Fruit fly (Drosophila melanogaster) whole organism, prepupa: ENCODE measurements around the gene Ir68a.

Experiments
- Blimp-1 ChIP-seq: fragments of 200-800 bp; sonication (Bioruptor generic); optimal IDR thresholded peaks from 3 replicates; lab custom pipeline; 2017; ENCODE audit warnings: missing biosample characterization, missing genetic modification characterization, mild to moderate bottlenecking, moderate library complexity, missing genetic modification reagents
- CG10631 ChIP-seq: fragments of 200-800 bp; sonication (Bioruptor generic); optimal IDR thresholded peaks from 2 replicates; lab custom pipeline; 2016; ENCODE audit warnings: missing biosample characterization, missing genetic modification characterization
- CG10669 ChIP-seq: fragments of 200-800 bp; sonication (Bioruptor generic); optimal IDR thresholded peaks from 3 replicates; lab custom pipeline; 2018; ENCODE audit warnings: missing biosample characterization, mild to moderate bottlenecking, missing genetic modification characterization, moderate library complexity
- CG11294 ChIP-seq: fragments of 200-800 bp; sonication (Bioruptor generic); IDR thresholded peaks from 2 replicates; pipeline ENCODE4 v1.3.6; 2022; ENCODE audit warnings: missing biosample characterization, missing genetic modification characterization
- CG11762 ChIP-seq: fragments of 200-800 bp; sonication (Bioruptor generic); optimal IDR thresholded peaks from 3 replicates; lab custom pipeline; 2016; ENCODE audit warnings: missing biosample characterization, missing genetic modification characterization; ENCODE audit not compliant: insufficient read depth
- CG11902 ChIP-seq: fragments of 200-800 bp; sonication (Bioruptor generic); optimal IDR thresholded peaks from 3 replicates; lab custom pipeline; 2016; ENCODE audit warnings: missing biosample characterization, missing genetic modification characterization
- CG15336 ChIP-seq: fragments of 200-800 bp; sonication (Bioruptor generic); IDR thresholded peaks from 2 replicates; pipeline ENCODE4 v1.3.6; 2022; ENCODE audit warnings: missing biosample characterization, missing genetic modification characterization
- CG1621 ChIP-seq: fragments of 200-800 bp; sonication (Bioruptor generic); optimal IDR thresholded peaks from 3 replicates; lab custom pipeline; 2018; ENCODE audit warnings: missing biosample characterization, mild to moderate bottlenecking, missing genetic modification characterization
- CG16779 ChIP-seq: fragments of 200-800 bp; sonication (Bioruptor generic); optimal IDR thresholded peaks from 3 replicates; lab custom pipeline; 2017; ENCODE audit warnings: missing biosample characterization, mild to moderate bottlenecking, missing genetic modification characterization
- CG3032 ChIP-seq: fragments of 200-800 bp; optimal IDR thresholded peaks from 2 replicates; lab custom pipeline; 2019; ENCODE audit warnings: missing biosample characterization, mild to moderate bottlenecking, missing genetic modification characterization, moderate library complexity
- CG31627 ChIP-seq: fragments of 200-800 bp; sonication (Bioruptor generic); optimal IDR thresholded peaks from 3 replicates; lab custom pipeline; 2016; ENCODE audit warnings: missing biosample characterization, missing genetic modification characterization
- CG32006 ChIP-seq: fragments of 200-800 bp; sonication (Bioruptor generic); optimal IDR thresholded peaks from 3 replicates; lab custom pipeline; 2017; ENCODE audit warnings: missing biosample characterization, mild to moderate bottlenecking, missing genetic modification characterization
- CG34406 ChIP-seq: fragments of 200-800 bp; sonication (Bioruptor generic); optimal IDR thresholded peaks from 3 replicates; lab custom pipeline; 2016; ENCODE audit warnings: missing biosample characterization, missing genetic modification characterization
- CG3919 ChIP-seq: fragments of 200-800 bp; sonication (Bioruptor generic); optimal IDR thresholded peaks from 3 replicates; lab custom pipeline; 2016; ENCODE audit warnings: missing biosample characterization, missing genetic modification characterization
- CG4318 ChIP-seq: fragments of 200-800 bp; sonication (Bioruptor generic); optimal IDR thresholded peaks from 3 replicates; lab custom pipeline; 2017; ENCODE audit warnings: missing biosample characterization, mild to moderate bottlenecking, missing genetic modification characterization
- CG6163 ChIP-seq: fragments of 200-800 bp; sonication (Bioruptor generic); IDR thresholded peaks from 3 replicates; pipeline ENCODE4 v1.3.6; 2022; ENCODE audit warnings: missing biosample characterization, missing genetic modification characterization
- CG6276 ChIP-seq: fragments of 200-800 bp; sonication (Bioruptor generic); optimal IDR thresholded peaks from 2 replicates; lab custom pipeline; 2017; ENCODE audit warnings: missing biosample characterization, mild to moderate bottlenecking, missing genetic modification characterization
- CG6792 ChIP-seq: fragments of 200-800 bp; sonication (Bioruptor generic); optimal IDR thresholded peaks from 3 replicates; lab custom pipeline; 2016; ENCODE audit warnings: missing biosample characterization, missing genetic modification characterization
- CG6808 ChIP-seq: fragments of 200-800 bp; sonication (Bioruptor generic); optimal IDR thresholded peaks from 3 replicates; lab custom pipeline; 2017; ENCODE audit warnings: missing biosample characterization, missing genetic modification characterization, mild to moderate bottlenecking, moderate library complexity, missing genetic modification reagents
- CG6854 ChIP-seq: fragments of 200-800 bp; sonication (Bioruptor generic); optimal IDR thresholded peaks from 2 replicates; lab custom pipeline; 2017; ENCODE audit warnings: missing biosample characterization, mild to moderate bottlenecking, missing genetic modification characterization
- CG8119 ChIP-seq: fragments of 200-800 bp; sonication (Bioruptor generic); IDR thresholded peaks from 3 replicates; pipeline ENCODE4 v1.3.6; 2022; ENCODE audit warnings: missing biosample characterization, missing genetic modification characterization
- CG8319 ChIP-seq: fragments of 200-800 bp; sonication (Bioruptor generic); optimal IDR thresholded peaks from 3 replicates; lab custom pipeline; 2016; ENCODE audit warnings: missing biosample characterization, missing genetic modification characterization
- CG8632 ChIP-seq: fragments of 200-800 bp; sonication (Bioruptor generic); optimal IDR thresholded peaks from 3 replicates; lab custom pipeline; 2016; ENCODE audit warnings: missing biosample characterization, missing genetic modification characterization
- CG9139 ChIP-seq: fragments of 200-800 bp; sonication (Bioruptor generic); optimal IDR thresholded peaks from 3 replicates; lab custom pipeline; 2017; ENCODE audit warnings: missing biosample characterization, mild to moderate bottlenecking, missing genetic modification characterization
- Eip75B ChIP-seq: fragments of 200-800 bp; sonication (Bioruptor generic); optimal IDR thresholded peaks from 3 replicates; lab custom pipeline; 2016; ENCODE audit warnings: missing biosample characterization, missing genetic modification characterization
- Eip93F ChIP-seq: fragments of 200-800 bp; sonication (Bioruptor generic); optimal IDR thresholded peaks from 2 replicates; lab custom pipeline; 2016; ENCODE audit warnings: missing biosample characterization, mild to moderate bottlenecking, missing genetic modification characterization
- Ets21C ChIP-seq: fragments of 200-800 bp; sonication (Bioruptor generic); optimal IDR thresholded peaks from 3 replicates; lab custom pipeline; 2016; ENCODE audit warnings: missing biosample characterization, missing genetic modification characterization
- Ets96B ChIP-seq: fragments of 200-800 bp; optimal IDR thresholded peaks from 2 replicates; lab custom pipeline; 2019; ENCODE audit warnings: missing biosample characterization, mild to moderate bottlenecking, missing genetic modification characterization, moderate library complexity
- Gug ChIP-seq: fragments of 200-800 bp; sonication (Bioruptor generic); IDR thresholded peaks from 2 replicates; pipeline ENCODE4 v1.3.6; 2022; ENCODE audit warnings: missing biosample characterization, missing genetic modification characterization
- Hr38 ChIP-seq: sonication (Bioruptor generic); optimal IDR thresholded peaks from 2 replicates; lab custom pipeline; 2016; ENCODE audit warnings: missing biosample characterization, missing genetic modification characterization
- Hr39 ChIP-seq: fragments of 200-800 bp; sonication (Bioruptor generic); optimal IDR thresholded peaks from 2 replicates; lab custom pipeline; 2016; ENCODE audit warnings: missing biosample characterization, missing genetic modification characterization
- Hr4 ChIP-seq: fragments of 200-800 bp; sonication (Bioruptor generic); optimal IDR thresholded peaks from 3 replicates; lab custom pipeline; 2016; ENCODE audit warnings: missing biosample characterization, missing genetic modification characterization
- Lpt ChIP-seq: fragments of 200-800 bp; sonication (Bioruptor generic); optimal IDR thresholded peaks from 3 replicates; lab custom pipeline; 2016; ENCODE audit warnings: missing biosample characterization, missing genetic modification characterization
- OdsH ChIP-seq: fragments of 200-800 bp; sonication (Bioruptor generic); optimal IDR thresholded peaks from 3 replicates; lab custom pipeline; 2016; ENCODE audit warnings: missing biosample characterization, missing genetic modification characterization
- Sox102F ChIP-seq: fragments of 200-800 bp; sonication (Bioruptor generic); optimal IDR thresholded peaks from 2 replicates; lab custom pipeline; 2016; ENCODE audit warnings: missing biosample characterization, mild to moderate bottlenecking, missing genetic modification characterization
- achi ChIP-seq: fragments of 200-800 bp; sonication (Bioruptor generic); optimal IDR thresholded peaks from 3 replicates; lab custom pipeline; 2016; ENCODE audit warnings: missing biosample characterization, missing genetic modification characterization
- acj6 ChIP-seq: fragments of 200-800 bp; sonication (Bioruptor generic); optimal IDR thresholded peaks from 3 replicates; lab custom pipeline; 2016; ENCODE audit warnings: missing biosample characterization, missing genetic modification characterization
- cyc ChIP-seq: fragments of 200-800 bp; sonication (Bioruptor generic); optimal IDR thresholded peaks from 3 replicates; lab custom pipeline; 2016; ENCODE audit warnings: missing biosample characterization, missing genetic modification characterization
- dac ChIP-seq: fragments of 200-800 bp; sonication (Bioruptor generic); optimal IDR thresholded peaks from 2 replicates; lab custom pipeline; 2017; ENCODE audit warnings: missing biosample characterization, mild to moderate bottlenecking, missing genetic modification characterization
- eg ChIP-seq: fragments of 200-800 bp; sonication (Bioruptor generic); IDR thresholded peaks from 3 replicates; pipeline ENCODE4 v1.3.6; 2022; ENCODE audit warnings: missing biosample characterization, missing genetic modification characterization
- esn ChIP-seq: fragments of 200-800 bp; sonication (Bioruptor generic); optimal IDR thresholded peaks from 2 replicates; lab custom pipeline; 2016; ENCODE audit warnings: missing biosample characterization, mild to moderate bottlenecking, missing genetic modification characterization, moderate library complexity
- fd59A ChIP-seq: fragments of 200-800 bp; sonication (Bioruptor generic); optimal IDR thresholded peaks from 2 replicates; lab custom pipeline; 2017; ENCODE audit warnings: missing biosample characterization, mild to moderate bottlenecking, missing genetic modification characterization, missing genetic modification reagents
- fd85E ChIP-seq: fragments of 200-800 bp; sonication (Bioruptor generic); optimal IDR thresholded peaks from 3 replicates; lab custom pipeline; 2016; ENCODE audit warnings: missing biosample characterization, missing genetic modification characterization
- fkh ChIP-seq: fragments of 200-800 bp; sonication (Bioruptor generic); optimal IDR thresholded peaks from 3 replicates; lab custom pipeline; 2017; ENCODE audit warnings: missing biosample characterization, mild to moderate bottlenecking, missing genetic modification characterization, moderate library complexity
- net ChIP-seq: fragments of 200-800 bp; sonication (Bioruptor generic); optimal IDR thresholded peaks from 3 replicates; lab custom pipeline; 2016; ENCODE audit warnings: missing biosample characterization, missing genetic modification characterization
- pdm3 ChIP-seq: fragments of 200-800 bp; sonication (Bioruptor generic); optimal IDR thresholded peaks from 3 replicates; lab custom pipeline; 2016; ENCODE audit warnings: missing biosample characterization, missing genetic modification characterization
- salr ChIP-seq, 2 experiments: fragments of 200-800 bp; sonication (Bioruptor generic); optimal IDR thresholded peaks; 3 replicates each; lab custom pipeline; 2016 to 2018; ENCODE audit warnings: missing biosample characterization in 2 of 2, missing genetic modification characterization in 2 of 2, mild to moderate bottlenecking in 1 of 2
- spab ChIP-seq: fragments of 200-800 bp; sonication (Bioruptor generic); optimal IDR thresholded peaks from 2 replicates; lab custom pipeline; 2017; ENCODE audit warnings: missing biosample characterization, mild to moderate bottlenecking, missing genetic modification characterization, missing genetic modification reagents
- svp ChIP-seq: fragments of 200-800 bp; sonication (Bioruptor generic); peaks from one replicate; lab custom pipeline; 2016; ENCODE audit warnings: missing biosample characterization, missing genetic modification characterization
- topi ChIP-seq: fragments of 200-800 bp; sonication (Bioruptor generic); optimal IDR thresholded peaks from 3 replicates; lab custom pipeline; 2016; ENCODE audit warnings: missing biosample characterization, missing genetic modification characterization

Ir68a gene

dm6 chr3L:11247370-11248255 lies 11.6 kb upstream of the Ir68a start:
- TF ChIP-seq Sox102F (GFP tag; lab: Kevin White, UChicago) (no peak), dac (GFP tag; lab: Kevin White, UChicago) (peak; percentile 49), esn (GFP tag; lab: Kevin White, UChicago) (peak; percentile 20), pdm3 (GFP tag; lab: Kevin White, UChicago) (no peak), CG10669 (GFP tag; lab: Kevin White, UChicago) (peak; percentile 13), CG11902 (GFP tag; lab: Kevin White, UChicago) (no peak), Lpt (GFP tag; lab: Kevin White, UChicago) (peak; percentile 67), Hr39 (GFP tag; lab: Kevin White, UChicago) (no peak), CG16779 (tag; lab: Kevin White, UChicago) (peak; percentile 74), eg (GFP tag; lab: Robert Waterston, UW) (peak; percentile 78; the same call in 2 of the 3 replicates), CG9139 (GFP tag; lab: Kevin White, UChicago) (peak; percentile 55), CG8319 (GFP tag; lab: Kevin White, UChicago) (no peak), CG3032 (tag; lab: Kevin White, UChicago) (peak; percentile 24), net (peak; percentile 66), CG15336 (GFP tag; lab: Robert Waterston, UW) (0 out of 2 replicates have a peak, but pooled peaks have one; percentile 26), Eip75B (GFP tag; lab: Kevin White, UChicago) (peak; percentile 47), Hr4 (GFP tag; lab: Kevin White, UChicago) (no peak), CG34406 (GFP tag; lab: Kevin White, UChicago) (no peak), CG31627 (GFP tag; lab: Kevin White, UChicago) (no peak), CG6808 (GFP tag; lab: Kevin White, UChicago) (peak; percentile 55), CG6163 (GFP tag; lab: Robert Waterston, UW) (peak; percentile 86), OdsH (GFP tag; lab: Kevin White, UChicago) (no peak), CG6792 (peak; percentile 32), Eip93F (GFP tag; lab: Kevin White, UChicago) (no peak), Gug (GFP tag; lab: Robert Waterston, UW) (0 out of 2 replicates have a peak, but pooled peaks have one; percentile 19), Hr38 (GFP tag; lab: Kevin White, UChicago) (no peak), CG6276 (GFP tag; lab: Kevin White, UChicago) (peak; percentile 48), Ets21C (GFP tag; lab: Kevin White, UChicago) (no peak), CG10631 (GFP tag; lab: Kevin White, UChicago) (no peak), CG8119 (GFP tag; lab: Robert Waterston, UW) (peak; percentile 60; the same call in 1 of the 3 replicates), Blimp-1 (no peak), CG3919 (GFP tag; lab: Kevin White, UChicago) (peak; percentile 54), fd59A (GFP tag; lab: Kevin White, UChicago) (no peak), CG4318 (GFP tag; lab: Kevin White, UChicago) (no peak), Ets96B (tag; lab: Kevin White, UChicago) (peak; percentile 36), CG1621 (tag; lab: Kevin White, UChicago) (peak; percentile 27), CG32006 (GFP tag; lab: Kevin White, UChicago) (no peak), CG6854 (peak; percentile 84), achi (GFP tag; lab: Kevin White, UChicago) (no peak), spab (GFP tag; lab: Kevin White, UChicago) (no peak), acj6 (GFP tag; lab: Kevin White, UChicago) (no peak), svp (GFP tag; lab: Kevin White, UChicago) (peak; percentile 76), CG11762 (GFP tag; lab: Kevin White, UChicago) (no peak), topi (GFP tag; lab: Kevin White, UChicago) (peak; percentile 25), salr (GFP tag; optimal IDR thresholded peaks at IDR 0.05; lab: Kevin White, UChicago) (peak in 1 of 2 experiments; percentile 38), CG8632 (no peak), cyc (GFP tag; lab: Kevin White, UChicago) (no peak), fkh (GFP tag; lab: Kevin White, UChicago) (peak; percentile 89), CG11294 (GFP tag; lab: Robert Waterston, UW) (no peak), fd85E (GFP tag; lab: Kevin White, UChicago) (no peak)
